Fruit fly (Drosophila melanogaster) whole organism, embryonic: ENCODE measurements around the gene Vti1a.

Experiments
- ATbp ChIP-seq: fragments of 200-800 bp; sonication (Bioruptor generic); optimal IDR thresholded peaks from 2 replicates; lab custom pipeline; 2017; ENCODE audit warnings: missing biosample characterization, mild to moderate bottlenecking, missing genetic modification characterization, missing genetic modification reagents
- Bdp1 ChIP-seq: fragments of 200-800 bp; sonication (Bioruptor generic); optimal IDR thresholded peaks from 3 replicates; lab custom pipeline; 2016; ENCODE audit warnings: missing biosample characterization, missing genetic modification characterization
- CG10366 ChIP-seq: fragments of 200-800 bp; sonication (Bioruptor generic); IDR thresholded peaks from 2 replicates; pipeline ENCODE4 v1.3.6; 2022; ENCODE audit warnings: missing biosample characterization, missing genetic modification characterization
- CG11093 ChIP-seq: fragments of 200-800 bp; sonication (Bioruptor generic); IDR thresholded peaks from 3 replicates; pipeline ENCODE4 v1.3.6; 2022; ENCODE audit warnings: missing biosample characterization, missing genetic modification characterization
- CG12071 ChIP-seq: fragments of 200-800 bp; sonication (Bioruptor generic); optimal IDR thresholded peaks from 3 replicates; lab custom pipeline; 2018; ENCODE audit warnings: missing biosample characterization, mild to moderate bottlenecking, missing genetic modification characterization
- CG12104 ChIP-seq: fragments of 200-800 bp; sonication (Bioruptor generic); optimal IDR thresholded peaks from 3 replicates; lab custom pipeline; 2016; ENCODE audit warnings: missing biosample characterization, missing genetic modification characterization
- CG12236 ChIP-seq: fragments of 200-800 bp; sonication (Bioruptor generic); optimal IDR thresholded peaks from 2 replicates; lab custom pipeline; 2016; ENCODE audit warnings: missing biosample characterization, missing genetic modification characterization
- CG12391 ChIP-seq: fragments of 200-800 bp; sonication (Bioruptor generic); optimal IDR thresholded peaks from 3 replicates; lab custom pipeline; 2018; ENCODE audit warnings: missing biosample characterization, mild to moderate bottlenecking, missing genetic modification characterization, moderate library complexity
- CG14014 ChIP-seq: fragments of 200-800 bp; sonication (Bioruptor generic); IDR thresholded peaks from 2 replicates; pipeline ENCODE4 v1.3.6; 2022; ENCODE audit warnings: missing biosample characterization, missing genetic modification characterization
- CG14441 ChIP-seq: fragments of 200-800 bp; sonication (Bioruptor generic); IDR thresholded peaks from 2 replicates; pipeline ENCODE4 v1.3.6; 2022; ENCODE audit warnings: missing biosample characterization, missing genetic modification characterization
- CG16779 ChIP-seq: fragments of 200-800 bp; sonication (Bioruptor generic); IDR thresholded peaks from 2 replicates; pipeline ENCODE4 v1.3.6; 2022; ENCODE audit warnings: missing biosample characterization, missing genetic modification characterization
- CG17359 ChIP-seq: fragments of 200-800 bp; sonication (Bioruptor generic); optimal IDR thresholded peaks from 3 replicates; lab custom pipeline; 2018; ENCODE audit warnings: missing biosample characterization, mild to moderate bottlenecking, missing genetic modification characterization, moderate library complexity
- CG30020 ChIP-seq: fragments of 200-800 bp; optimal IDR thresholded peaks from 2 replicates; lab custom pipeline; 2019; ENCODE audit warnings: missing biosample characterization, mild to moderate bottlenecking, missing genetic modification characterization, moderate library complexity
- CG31365 ChIP-seq: fragments of 200-800 bp; sonication (Bioruptor generic); optimal IDR thresholded peaks from 2 replicates; lab custom pipeline; 2018; ENCODE audit warnings: missing biosample characterization, mild to moderate bottlenecking, missing genetic modification characterization
- CG4328 ChIP-seq: fragments of 200-800 bp; sonication (Bioruptor generic); optimal IDR thresholded peaks from 3 replicates; lab custom pipeline; 2017; ENCODE audit warnings: missing biosample characterization, missing genetic modification reagents, missing genetic modification characterization
- CG8765 ChIP-seq: fragments of 200-800 bp; sonication (Bioruptor generic); IDR thresholded peaks from 2 replicates; pipeline ENCODE4 v1.3.6; 2022; ENCODE audit warnings: missing biosample characterization, missing genetic modification characterization
- Camta ChIP-seq: fragments of 200-800 bp; sonication (Bioruptor generic); optimal IDR thresholded peaks from 2 replicates; lab custom pipeline; 2016; ENCODE audit warnings: missing biosample characterization, missing genetic modification characterization
- CrebB ChIP-seq: fragments of 200-800 bp; sonication (Bioruptor generic); optimal IDR thresholded peaks from 3 replicates; lab custom pipeline; 2018; ENCODE audit warnings: missing biosample characterization, mild to moderate bottlenecking, missing genetic modification characterization
- D19A ChIP-seq: fragments of 200-800 bp; optimal IDR thresholded peaks from 3 replicates; lab custom pipeline; 2019; ENCODE audit warnings: missing biosample characterization, mild to moderate bottlenecking, missing genetic modification characterization, moderate library complexity
- Deaf1 ChIP-seq: fragments of 200-800 bp; optimal IDR thresholded peaks from 3 replicates; lab custom pipeline; 2019; ENCODE audit warnings: missing biosample characterization, mild to moderate bottlenecking, missing genetic modification characterization, moderate library complexity
- Doc2 ChIP-seq: fragments of 200-800 bp; sonication (Bioruptor generic); IDR thresholded peaks from 2 replicates; pipeline ENCODE4 v1.3.6; 2022; ENCODE audit warnings: missing biosample characterization, missing genetic modification characterization
- Ets65A ChIP-seq: fragments of 200-800 bp; sonication (Bioruptor generic); peaks from one replicate; lab custom pipeline; 2016; ENCODE audit warnings: missing biosample characterization, missing genetic modification characterization
- Ets97D ChIP-seq: fragments of 200-800 bp; sonication (Bioruptor generic); optimal IDR thresholded peaks from 3 replicates; lab custom pipeline; 2016; ENCODE audit warnings: missing biosample characterization, missing genetic modification characterization
- HLH3B ChIP-seq: fragments of 200-800 bp; sonication (Bioruptor generic); IDR thresholded peaks from 2 replicates; pipeline ENCODE4 v1.3.6; 2022; ENCODE audit warnings: missing biosample characterization, missing genetic modification characterization
- HLH54F ChIP-seq: fragments of 200-800 bp; sonication (Bioruptor generic); optimal IDR thresholded peaks from 3 replicates; lab custom pipeline; 2016; ENCODE audit warnings: missing biosample characterization, missing genetic modification characterization
- Hr78 ChIP-seq, 2 experiments: fragments of 200-800 bp in 1 of 2; fragments of >200 bp in 1 of 2; sonication (Bioruptor generic) in 1 of 2; optimal IDR thresholded peaks; 2 replicates each; lab custom pipeline; 2017 to 2019; ENCODE audit warnings: missing biosample characterization in 2 of 2, missing genetic modification characterization in 2 of 2, mild to moderate bottlenecking in 1 of 2, moderate library complexity in 1 of 2
- Hsf ChIP-seq: fragments of 200-800 bp; sonication (Bioruptor generic); optimal IDR thresholded peaks from 3 replicates; lab custom pipeline; 2016; ENCODE audit warnings: missing biosample characterization, missing genetic modification characterization
- Lpt ChIP-seq: fragments of >200 bp; optimal IDR thresholded peaks from 2 replicates; lab custom pipeline; 2018; ENCODE audit warnings: missing biosample characterization, missing genetic modification characterization
- MBD-R2 ChIP-seq: fragments of 200-800 bp; sonication (Bioruptor generic); IDR thresholded peaks from 2 replicates; pipeline ENCODE4 v1.3.6; 2022; ENCODE audit warnings: missing biosample characterization, missing genetic modification characterization
- MESR4 ChIP-seq: fragments of 200-800 bp; sonication (Bioruptor generic); optimal IDR thresholded peaks from 2 replicates; lab custom pipeline; 2018; ENCODE audit warnings: missing biosample characterization, mild to moderate bottlenecking, missing genetic modification characterization, moderate library complexity
- MTF-1 ChIP-seq: fragments of 200-800 bp; sonication (Bioruptor generic); optimal IDR thresholded peaks from 2 replicates; lab custom pipeline; 2018; ENCODE audit warnings: missing biosample characterization, mild to moderate bottlenecking, missing genetic modification characterization, borderline replicate concordance
- Mes4 ChIP-seq: fragments of 200-800 bp; sonication (Bioruptor generic); optimal IDR thresholded peaks from 2 replicates; lab custom pipeline; 2016; ENCODE audit warnings: missing biosample characterization, missing genetic modification characterization
- Myb ChIP-seq: fragments of 200-800 bp; sonication (Bioruptor generic); optimal IDR thresholded peaks from 2 replicates; lab custom pipeline; 2016; ENCODE audit warnings: missing biosample characterization, missing genetic modification characterization
- Neu2 ChIP-seq: fragments of 200-800 bp; sonication (Bioruptor generic); optimal IDR thresholded peaks from 3 replicates; lab custom pipeline; 2016; ENCODE audit warnings: missing biosample characterization, missing genetic modification characterization, borderline replicate concordance
- Opbp ChIP-seq: fragments of 200-800 bp; sonication (Bioruptor generic); IDR thresholded peaks from 3 replicates; pipeline ENCODE4 v1.3.6; 2022; ENCODE audit warnings: missing biosample characterization, missing genetic modification characterization; ENCODE audit not compliant: partially characterized antibody
- Sry-δ ChIP-seq: fragments of 200-800 bp; sonication (Bioruptor generic); optimal IDR thresholded peaks from 2 replicates; lab custom pipeline; 2016; ENCODE audit warnings: missing biosample characterization, missing genetic modification characterization
- YL-1 ChIP-seq: fragments of 200-800 bp; sonication (Bioruptor generic); optimal IDR thresholded peaks from 3 replicates; lab custom pipeline; 2017; ENCODE audit warnings: missing biosample characterization, mild to moderate bottlenecking, missing genetic modification characterization
- amos ChIP-seq: fragments of 200-800 bp; sonication (Bioruptor generic); IDR thresholded peaks from 2 replicates; pipeline ENCODE4 v1.3.6; 2022; ENCODE audit warnings: missing biosample characterization, missing genetic modification characterization; ENCODE audit not compliant: partially characterized antibody
- fru ChIP-seq: fragments of >200 bp; optimal IDR thresholded peaks from 2 replicates; lab custom pipeline; 2017
- gcm ChIP-seq: fragments of 200-800 bp; sonication (Bioruptor generic); optimal IDR thresholded peaks from 2 replicates; lab custom pipeline; 2019; ENCODE audit warnings: missing biosample characterization, mild to moderate bottlenecking, missing genetic modification characterization, moderate library complexity
- gfzf ChIP-seq: fragments of 200-800 bp; sonication (Bioruptor generic); optimal IDR thresholded peaks from 2 replicates; lab custom pipeline; 2016; ENCODE audit warnings: missing biosample characterization, mild to moderate bottlenecking, missing genetic modification characterization, moderate library complexity
- hb ChIP-seq: fragments of 200-800 bp; sonication (Bioruptor generic); IDR thresholded peaks from 3 replicates; pipeline ENCODE4 v1.3.6; 2022; ENCODE audit warnings: missing biosample characterization, missing genetic modification characterization; ENCODE audit not compliant: partially characterized antibody
- jumu ChIP-seq: fragments of 200-800 bp; sonication (Bioruptor generic); optimal IDR thresholded peaks from 3 replicates; lab custom pipeline; 2016; ENCODE audit warnings: missing biosample characterization, missing genetic modification characterization
- klu ChIP-seq: fragments of 200-800 bp; sonication (Bioruptor generic); IDR thresholded peaks from 2 replicates; pipeline ENCODE4 v1.3.6; 2022; ENCODE audit warnings: missing biosample characterization, missing genetic modification characterization
- pan ChIP-seq, 4 experiments: fragments of >200 bp in 3 of 4; fragments of 200-800 bp in 1 of 4; sonication (Bioruptor generic) in 1 of 4; optimal IDR thresholded peaks in 3 of 4; IDR thresholded peaks in 1 of 4; 2 replicates each; pipeline versions ENCODE4 v1.3.6 to Lab custom; 2017 to 2022; ENCODE audit warnings: missing biosample characterization in 2 of 4, missing genetic modification characterization in 2 of 4, mixed read lengths in 1 of 4
- ranshi ChIP-seq: fragments of 200-800 bp; sonication (Bioruptor generic); IDR thresholded peaks from 2 replicates; pipeline ENCODE4 v1.3.6; 2022; ENCODE audit warnings: missing biosample characterization, missing genetic modification characterization
- stwl ChIP-seq: fragments of 200-800 bp; sonication (Bioruptor generic); optimal IDR thresholded peaks from 3 replicates; lab custom pipeline; 2018; ENCODE audit warnings: missing biosample characterization, mild to moderate bottlenecking, missing genetic modification characterization, moderate library complexity
- tna ChIP-seq: fragments of 200-800 bp; sonication (Bioruptor generic); IDR thresholded peaks from 2 replicates; pipeline ENCODE4 v1.3.6; 2022; ENCODE audit warnings: missing biosample characterization, missing genetic modification characterization; ENCODE audit not compliant: partially characterized antibody
- unpg ChIP-seq: fragments of 200-800 bp; sonication (Bioruptor generic); optimal IDR thresholded peaks from 3 replicates; lab custom pipeline; 2018; ENCODE audit warnings: missing biosample characterization, mild to moderate bottlenecking, missing genetic modification characterization, moderate library complexity

Vti1a gene

dm6 chr3L:644111-644718, 48.5 kb downstream of the Vti1a start (continued):
- TF ChIP-seq YL-1 (peak; percentile 1), CG17359 (tag; lab: Kevin White, UChicago) (peak; percentile 95), tna (no peak), jumu (GFP tag; lab: Kevin White, UChicago) (peak; percentile 88), CG4328 (peak; percentile 73), CG30020 (tag; lab: Kevin White, UChicago) (peak; percentile 33), Mes4 (GFP tag; lab: Kevin White, UChicago) (peak; percentile 72), gfzf (GFP tag; lab: Kevin White, UChicago) (peak; percentile 3), HLH54F (GFP tag; lab: Kevin White, UChicago) (peak; percentile 75), klu (peak; percentile 55), Doc2 (GFP tag; lab: Robert Waterston, UW) (no peak), Sry-δ (GFP tag; lab: Kevin White, UChicago) (peak; percentile 55), CG8765 (GFP tag; lab: Robert Waterston, UW) (peak; percentile 60), stwl (tag; lab: Kevin White, UChicago) (peak; percentile 11), pan (optimal IDR thresholded peaks at IDR 0.05; lab: Kevin White, UChicago) (no peak), pan (GFP tag; optimal IDR thresholded peaks at IDR 0.05 in 1 of 2, IDR thresholded peaks at IDR 0.05 in 1 of 2) (peak in 1 of 2 experiments; percentile 93), MBD-R2 (GFP tag; lab: Robert Waterston, UW) (peak; percentile 65; the same call in 1 of the 2 replicates), Lpt (GFP tag; lab: Kevin White, UChicago) (no peak), CG11093 (GFP tag; lab: Robert Waterston, UW) (peak; percentile 75), CG12071 (GFP tag; lab: Kevin White, UChicago) (peak; percentile 90), Hr78 (GFP tag; optimal IDR thresholded peaks at IDR 0.05; lab: Kevin White, UChicago) (peak in 1 of 2 experiments; percentile 60), CG14441 (GFP tag; lab: Robert Waterston, UW) (peak; percentile 86), Neu2 (GFP tag; lab: Kevin White, UChicago) (peak; percentile 43), hb (GFP tag; lab: Robert Waterston, UW) (no peak), CG16779 (0 out of 2 replicates have a peak, but pooled peaks have one; percentile 48), Ets97D (GFP tag; lab: Kevin White, UChicago) (peak; percentile 64), D19A (tag; lab: Kevin White, UChicago) (peak; percentile 79), CG12236 (GFP tag; lab: Kevin White, UChicago) (peak; percentile 77), HLH3B (GFP tag; lab: Robert Waterston, UW) (peak; percentile 91), Deaf1 (peak; percentile 52), Camta (GFP tag; lab: Kevin White, UChicago) (peak; percentile 91), ranshi (peak; percentile 89), Hsf (GFP tag; lab: Kevin White, UChicago) (peak; percentile 88), CG10366 (GFP tag; lab: Robert Waterston, UW) (peak; percentile 89), ATbp (GFP tag; lab: Kevin White, UChicago) (peak; percentile 93), gcm (GFP tag; lab: Kevin White, UChicago) (peak; percentile 84), CG12391 (tag; lab: Kevin White, UChicago) (peak; percentile 87), Bdp1 (peak; percentile 76), CG12104 (GFP tag; lab: Kevin White, UChicago) (peak; percentile 62), amos (GFP tag; lab: Robert Waterston, UW) (no peak), unpg (peak; percentile 89), Ets65A (peak; percentile 94), MTF-1 (peak; percentile 83), fru (lab: Kevin White, UChicago) (no peak), MESR4 (GFP tag; lab: Kevin White, UChicago) (peak; percentile 42), CG14014 (peak; percentile 76), Opbp (no peak), Myb (GFP tag; lab: Kevin White, UChicago) (peak; percentile 61), CrebB (tag; lab: Kevin White, UChicago) (peak; percentile 81), CG31365 (tag; lab: Kevin White, UChicago) (peak; percentile 67)
